Fruit fly (Drosophila melanogaster) whole organism, wandering third instar larva: ENCODE measurements around the gene JMJD4.

ENCODE experiments used
- Abd-B ChIP-seq: fragments of >200 bp; optimal IDR thresholded peaks from 2 replicates; lab custom pipeline; 2017; ENCODE audit warnings: missing biosample characterization, missing genetic modification characterization
- CG32264 ChIP-seq: fragments of 200-800 bp; sonication (Bioruptor generic); optimal IDR thresholded peaks from 2 replicates; lab custom pipeline; 2016; ENCODE audit warnings: missing biosample characterization, missing genetic modification characterization
- CG9705 ChIP-seq: fragments of 200-800 bp; sonication (Bioruptor generic); optimal IDR thresholded peaks from 2 replicates; lab custom pipeline; 2018; ENCODE audit warnings: missing biosample characterization, mild to moderate bottlenecking, missing genetic modification characterization
- CrebA ChIP-seq: fragments of 200-800 bp; sonication (Bioruptor generic); optimal IDR thresholded peaks from 2 replicates; lab custom pipeline; 2016; ENCODE audit warnings: missing biosample characterization, mild to moderate bottlenecking, missing genetic modification characterization, borderline replicate concordance
- Dfd ChIP-seq: fragments of >200 bp; optimal IDR thresholded peaks from 2 replicates; lab custom pipeline; 2017; ENCODE audit warnings: missing biosample characterization, missing genetic modification characterization
- Dif ChIP-seq: fragments of 200-275, 200-300 bp; sonication (Bioruptor generic); optimal IDR thresholded peaks from 2 replicates; lab custom pipeline; 2018; ENCODE audit warnings: missing biosample characterization, missing genetic modification characterization; ENCODE audit not compliant: partially characterized antibody
- GATAd ChIP-seq: sonication (Bioruptor generic); optimal IDR thresholded peaks from 2 replicates; lab custom pipeline; 2016; ENCODE audit warnings: missing biosample characterization, missing genetic modification characterization
- HLH106 ChIP-seq: fragments of 200-800 bp; optimal IDR thresholded peaks from 3 replicates; lab custom pipeline; 2019; ENCODE audit warnings: missing biosample characterization, mild to moderate bottlenecking, missing genetic modification characterization, moderate library complexity
- Hnf4 ChIP-seq: fragments of 200-800 bp; sonication (Bioruptor generic); optimal IDR thresholded peaks from 2 replicates; lab custom pipeline; 2016; ENCODE audit warnings: missing biosample characterization, mild to moderate bottlenecking, missing genetic modification characterization
- Hr78 ChIP-seq: fragments of >200 bp; optimal IDR thresholded peaks from 2 replicates; lab custom pipeline; 2017; ENCODE audit warnings: missing biosample characterization, missing genetic modification characterization
- Hr83 ChIP-seq: fragments of 200-300 bp; sonication (Bioruptor generic); optimal IDR thresholded peaks from 2 replicates; lab custom pipeline; 2016; ENCODE audit warnings: missing biosample characterization, mild to moderate bottlenecking, missing genetic modification characterization, moderate library complexity; ENCODE audit not compliant: poor library complexity, severe bottlenecking
- Jra ChIP-seq: sonication (Bioruptor generic); optimal IDR thresholded peaks from 2 replicates; lab custom pipeline; 2016; ENCODE audit warnings: missing biosample characterization, missing genetic modification characterization
- Mio ChIP-seq: sonication (Bioruptor generic); optimal IDR thresholded peaks from 2 replicates; lab custom pipeline; 2016; ENCODE audit warnings: missing biosample characterization, missing genetic modification characterization
- Myc ChIP-seq: fragments of >200 bp; optimal IDR thresholded peaks from 2 replicates; lab custom pipeline; 2017
- N ChIP-seq: fragments of >200 bp; optimal IDR thresholded peaks from 2 replicates; lab custom pipeline; 2018; ENCODE audit warnings: missing biosample characterization, missing external identifiers, missing genetic modification characterization
- OdsH ChIP-seq: fragments of 200-800 bp; sonication (Bioruptor generic); optimal IDR thresholded peaks from 2 replicates; lab custom pipeline; 2016; ENCODE audit warnings: missing biosample characterization, mild to moderate bottlenecking, missing genetic modification characterization
- Rel ChIP-seq, 2 experiments: fragments of 200-800 bp; sonication (Bioruptor generic) in 1 of 2; optimal IDR thresholded peaks; 2 replicates in 1 of 2; 3 replicates in 1 of 2; lab custom pipeline; 2016 to 2019; ENCODE audit warnings: mild to moderate bottlenecking in 2 of 2, missing biosample characterization in 2 of 2, missing genetic modification characterization in 2 of 2, moderate library complexity in 1 of 2
- Sp1 ChIP-seq: fragments of 200-800 bp; sonication (Bioruptor generic); optimal IDR thresholded peaks from 3 replicates; lab custom pipeline; 2019; ENCODE audit warnings: missing biosample characterization, mild to moderate bottlenecking, missing genetic modification characterization, moderate library complexity
- Vsx2 ChIP-seq: fragments of 200-300, 225-300 bp; sonication (Bioruptor generic); optimal IDR thresholded peaks from 2 replicates; lab custom pipeline; 2018; ENCODE audit warnings: missing biosample characterization, missing genetic modification characterization; ENCODE audit not compliant: partially characterized antibody
- br ChIP-seq: fragments of 200-800 bp; sonication (Bioruptor generic); optimal IDR thresholded peaks from 2 replicates; lab custom pipeline; 2016; ENCODE audit warnings: missing biosample characterization, missing genetic modification characterization
- brk ChIP-seq: fragments of 200-800 bp; sonication (Bioruptor generic); optimal IDR thresholded peaks from 2 replicates; lab custom pipeline; 2016; ENCODE audit warnings: missing biosample characterization, mild to moderate bottlenecking, missing genetic modification characterization
- dl ChIP-seq, 2 experiments: fragments of 175-275, 200-275 bp in 1 of 2; fragments of 200-275 bp in 1 of 2; sonication (Bioruptor generic); optimal IDR thresholded peaks; lab custom pipeline; 2018; ENCODE audit warnings: mild to moderate bottlenecking in 2 of 2, missing biosample characterization in 2 of 2, missing genetic modification characterization in 2 of 2, moderate library complexity in 2 of 2; ENCODE audit not compliant: partially characterized antibody in 2 of 2, insufficient read depth in 1 of 2
- dmrt93B ChIP-seq: fragments of 200-800 bp; sonication (Bioruptor generic); optimal IDR thresholded peaks from 2 replicates; lab custom pipeline; 2018; ENCODE audit warnings: missing biosample characterization, mild to moderate bottlenecking, missing genetic modification characterization
- dsf ChIP-seq: sonication (Bioruptor generic); optimal IDR thresholded peaks from 2 replicates; lab custom pipeline; 2016; ENCODE audit warnings: missing biosample characterization, missing genetic modification characterization, borderline replicate concordance
- ey ChIP-seq: fragments of 200-800 bp; sonication (Bioruptor generic); optimal IDR thresholded peaks from 2 replicates; lab custom pipeline; 2016; ENCODE audit warnings: missing biosample characterization, missing genetic modification characterization
- foxo ChIP-seq, 2 experiments: fragments of 200-800 bp; sonication (Bioruptor generic); optimal IDR thresholded peaks; 2 replicates in 1 of 2; 3 replicates in 1 of 2; lab custom pipeline; 2016 to 2017; ENCODE audit warnings: missing biosample characterization in 2 of 2, missing genetic modification characterization in 2 of 2
- fru ChIP-seq: fragments of 200-800 bp; sonication (Bioruptor generic); optimal IDR thresholded peaks from 3 replicates; lab custom pipeline; 2016; ENCODE audit warnings: missing biosample characterization, mild to moderate bottlenecking, missing genetic modification characterization
- h ChIP-seq: fragments of 200-800 bp; sonication (Bioruptor generic); optimal IDR thresholded peaks from 3 replicates; lab custom pipeline; 2016; ENCODE audit warnings: missing biosample characterization, mild to moderate bottlenecking, missing genetic modification characterization
- jim ChIP-seq: fragments of 175-275, 200-325 bp; sonication (Bioruptor generic); optimal IDR thresholded peaks from 2 replicates; lab custom pipeline; 2016; ENCODE audit warnings: missing biosample characterization, mild to moderate bottlenecking, missing genetic modification characterization
- lola ChIP-seq: fragments of >200 bp; optimal IDR thresholded peaks from 2 replicates; lab custom pipeline; 2017; ENCODE audit warnings: missing biosample characterization, missing genetic modification characterization
- pan ChIP-seq: fragments of >200 bp; optimal IDR thresholded peaks from 2 replicates; lab custom pipeline; 2017
- psq ChIP-seq: fragments of 200-800 bp; sonication (Bioruptor generic); optimal IDR thresholded peaks from 3 replicates; lab custom pipeline; 2017; ENCODE audit warnings: missing biosample characterization, mild to moderate bottlenecking, missing genetic modification characterization, moderate library complexity
- rgr ChIP-seq: fragments of 200-800 bp; sonication (Bioruptor generic); optimal IDR thresholded peaks from 3 replicates; lab custom pipeline; 2016; ENCODE audit warnings: missing biosample characterization, mild to moderate bottlenecking, missing genetic modification characterization
- sv ChIP-seq: fragments of 200-800 bp; sonication (Bioruptor generic); optimal IDR thresholded peaks from 3 replicates; lab custom pipeline; 2016; ENCODE audit warnings: missing biosample characterization, missing genetic modification characterization
- tai ChIP-seq: sonication (Bioruptor generic); optimal IDR thresholded peaks from 2 replicates; lab custom pipeline; 2016; ENCODE audit warnings: missing biosample characterization, missing genetic modification characterization
- usp ChIP-seq: fragments of >200 bp; optimal IDR thresholded peaks from 2 replicates; lab custom pipeline; 2017; ENCODE audit warnings: missing biosample characterization, missing genetic modification characterization
- woc ChIP-seq: sonication (Bioruptor generic); optimal IDR thresholded peaks from 2 replicates; lab custom pipeline; 2016; ENCODE audit warnings: missing biosample characterization, mild to moderate bottlenecking, missing genetic modification characterization

Gene JMJD4

DNA sequence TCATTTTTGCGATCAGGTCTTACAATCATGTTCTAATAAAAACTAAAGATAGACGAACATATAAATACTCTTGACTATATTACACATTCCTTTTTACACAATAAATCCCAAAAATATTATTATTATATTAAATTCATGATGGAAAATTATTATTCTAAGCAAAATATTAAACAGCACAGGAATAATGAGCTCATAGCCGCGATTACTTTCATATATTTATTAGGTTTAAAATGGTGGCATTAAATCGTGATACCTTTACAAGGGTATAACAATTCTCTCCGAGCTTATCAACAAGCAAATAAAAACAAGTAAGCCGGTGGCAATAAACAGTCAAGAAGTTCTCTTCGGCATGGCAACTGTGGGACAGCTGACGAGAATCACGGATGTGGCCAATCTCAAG is 6.0 kb downstream of the JMJD4 start, which contains the start of gene CG17681 (continued):
- no peak for TF ChIP-seq Hr83 (GFP tag; lab: Kevin White, UChicago)
- TF ChIP-seq Jra (GFP tag; lab: Kevin White, UChicago): no peak
- TF ChIP-seq CG32264 (GFP tag; lab: Kevin White, UChicago): no peak
- TF ChIP-seq woc (GFP tag; lab: Kevin White, UChicago): peak; percentile 5
- TF ChIP-seq dmrt93B (GFP tag; lab: Kevin White, UChicago): no peak
- TF ChIP-seq fru (GFP tag; lab: Kevin White, UChicago): peak; percentile 34
- TF ChIP-seq ey (GFP tag; lab: Kevin White, UChicago): no peak
- TF ChIP-seq CrebA (GFP tag; lab: Kevin White, UChicago): no peak
- no peak for TF ChIP-seq Rel (GFP tag; optimal IDR thresholded peaks at IDR 0.05; lab: Kevin White, UChicago)
- peak; percentile 31 for TF ChIP-seq Rel (tag; optimal IDR thresholded peaks at IDR 0.05; lab: Kevin White, UChicago)
- no peak for TF ChIP-seq br (GFP tag; lab: Kevin White, UChicago)
- TF ChIP-seq h (GFP tag; lab: Kevin White, UChicago): no peak
- peak; percentile 60 for TF ChIP-seq rgr (GFP tag; lab: Kevin White, UChicago)
- TF ChIP-seq Dfd (GFP tag; lab: Kevin White, UChicago): no peak
- no peak for TF ChIP-seq Mio
- TF ChIP-seq Sp1 (GFP tag; lab: Kevin White, UChicago): no peak

DNA sequence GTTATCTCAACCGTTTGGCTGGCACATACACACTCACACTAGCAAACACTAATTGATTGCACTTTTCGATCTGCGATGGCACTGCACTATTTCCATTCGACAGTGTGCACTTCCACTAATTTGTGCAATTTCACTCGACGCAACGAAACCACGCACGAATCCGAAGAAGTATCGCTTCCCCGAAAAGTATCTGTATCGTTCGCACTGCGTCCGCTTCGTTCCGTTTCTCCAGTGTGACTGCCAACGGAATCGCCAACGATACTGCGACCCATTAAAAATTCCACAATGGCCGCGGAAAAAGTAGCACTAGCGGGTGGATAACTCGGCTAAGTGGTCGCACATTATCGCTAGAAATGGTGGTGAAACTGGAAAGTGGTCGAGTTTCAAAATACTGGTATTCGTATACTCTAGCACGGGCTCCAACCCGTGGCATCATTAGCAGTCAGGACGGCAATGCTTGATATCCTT is 6.9 kb downstream of the JMJD4 start, which contains the start of gene Socs36E:
TSS of gene Socs36E (minus strand) at position 246 of the 468 bp plus-strand sequence.
- no peak for TF ChIP-seq brk
- TF ChIP-seq Mio: no peak
- peak; percentile 5 for TF ChIP-seq Sp1 (GFP tag; lab: Kevin White, UChicago)
- TF ChIP-seq fru (GFP tag; lab: Kevin White, UChicago): no peak
- TF ChIP-seq tai (GFP tag; lab: Kevin White, UChicago): no peak
- no peak for TF ChIP-seq Abd-B (GFP tag; lab: Kevin White, UChicago)
- TF ChIP-seq dsf (GFP tag; lab: Kevin White, UChicago): no peak
- TF ChIP-seq dl (GFP tag; optimal IDR thresholded peaks at IDR 0.05; lab: Kevin White, UChicago; ENCODE audit: insufficient read depth in 1 of 2, partially characterized antibody in 2 of 2): no peak
- TF ChIP-seq h (GFP tag; lab: Kevin White, UChicago): no peak
- TF ChIP-seq N (GFP tag; lab: Kevin White, UChicago): no peak
- peak; percentile 35 for TF ChIP-seq Vsx2
- TF ChIP-seq usp (GFP tag; lab: Kevin White, UChicago): no peak
- no peak for TF ChIP-seq CG32264 (GFP tag; lab: Kevin White, UChicago)
- TF ChIP-seq Rel (GFP tag; optimal IDR thresholded peaks at IDR 0.05; lab: Kevin White, UChicago): no peak
- peak; percentile 70 for TF ChIP-seq Rel (tag; optimal IDR thresholded peaks at IDR 0.05; lab: Kevin White, UChicago)
- no peak for TF ChIP-seq Jra (GFP tag; lab: Kevin White, UChicago)
- no peak for TF ChIP-seq Hnf4 (GFP tag; lab: Kevin White, UChicago)
- no peak for TF ChIP-seq pan (lab: Kevin White, UChicago)
- TF ChIP-seq rgr (GFP tag; lab: Kevin White, UChicago): peak; percentile 21
- TF ChIP-seq Myc (lab: Kevin White, UChicago): peak; percentile 93
- TF ChIP-seq CrebA (GFP tag; lab: Kevin White, UChicago): no peak
- TF ChIP-seq ey (GFP tag; lab: Kevin White, UChicago): no peak
- TF ChIP-seq br (GFP tag; lab: Kevin White, UChicago): no peak
- peak; percentile 4 for TF ChIP-seq sv (GFP tag; lab: Kevin White, UChicago)
- no peak for TF ChIP-seq woc (GFP tag; lab: Kevin White, UChicago)
- TF ChIP-seq HLH106 (tag; lab: Kevin White, UChicago): peak; percentile 8
- no peak for TF ChIP-seq jim (GFP tag; lab: Kevin White, UChicago)
- TF ChIP-seq Dif (GFP tag; lab: Kevin White, UChicago): no peak
- no peak for TF ChIP-seq CG9705 (GFP tag; lab: Kevin White, UChicago)
- TF ChIP-seq foxo (GFP tag; optimal IDR thresholded peaks at IDR 0.05; lab: Kevin White, UChicago): peak in 1 of 2 experiments; percentile 13
- no peak for TF ChIP-seq OdsH (GFP tag; lab: Kevin White, UChicago)
- TF ChIP-seq Hr83 (GFP tag; lab: Kevin White, UChicago): peak; percentile 42
- no peak for TF ChIP-seq Hr78 (GFP tag; lab: Kevin White, UChicago)
- TF ChIP-seq lola: no peak
- TF ChIP-seq GATAd: no peak
- peak; percentile 13 for TF ChIP-seq psq (GFP tag; lab: Kevin White, UChicago)
